Fruit fly (Drosophila melanogaster) whole organism, wandering third instar larva: ENCODE data around the gene lectin-21Ca.

Experiments
- Hr78 ChIP-seq: fragments of >200 bp; optimal IDR thresholded peaks from 2 replicates; lab custom pipeline; 2017; ENCODE audit warnings: missing biosample characterization, missing genetic modification characterization
- jim ChIP-seq: fragments of 175-275, 200-325 bp; sonication (Bioruptor generic); optimal IDR thresholded peaks from 2 replicates; lab custom pipeline; 2016; ENCODE audit warnings: missing biosample characterization, mild to moderate bottlenecking, missing genetic modification characterization
- pan ChIP-seq: fragments of >200 bp; optimal IDR thresholded peaks from 2 replicates; lab custom pipeline; 2017
- sage ChIP-seq: fragments of 200-800 bp; sonication (Bioruptor generic); optimal IDR thresholded peaks from 2 replicates; lab custom pipeline; 2016; ENCODE audit warnings: missing biosample characterization, mild to moderate bottlenecking, missing genetic modification characterization

- no peak for TF ChIP-seq pan (lab: Kevin White, UChicago)
- TF ChIP-seq Hr78 (GFP tag; lab: Kevin White, UChicago): no peak
- TF ChIP-seq sage (GFP tag; lab: Kevin White, UChicago): no peak
- no peak for TF ChIP-seq jim (GFP tag; lab: Kevin White, UChicago)
Observed at dm6 chr2L:606165-606564, 18.3 kb upstream of the lectin-21Ca start.
